Fruit fly (Drosophila melanogaster) whole organism, embryonic: Measurements from ENCODE around the gene nAChRalpha5.

Experiments
- CG10366 ChIP-seq: fragments of 200-800 bp; sonication (Bioruptor generic); IDR thresholded peaks from 2 replicates; pipeline ENCODE4 v1.3.6; 2022; ENCODE audit warnings: missing biosample characterization, missing genetic modification characterization
- CG10431 ChIP-seq: fragments of 200-800 bp; sonication (Bioruptor generic); optimal IDR thresholded peaks from 3 replicates; lab custom pipeline; 2018; ENCODE audit warnings: missing biosample characterization, mild to moderate bottlenecking, missing genetic modification characterization
- CG11696 ChIP-seq: fragments of 200-800 bp; sonication (Bioruptor generic); IDR thresholded peaks from 2 replicates; pipeline ENCODE4 v1.3.6; 2022; ENCODE audit warnings: missing biosample characterization, missing genetic modification characterization
- CG12744 ChIP-seq: fragments of 200-800 bp; sonication (Bioruptor generic); optimal IDR thresholded peaks from 2 replicates; lab custom pipeline; 2016; ENCODE audit warnings: missing biosample characterization, missing genetic modification characterization
- CG14860 ChIP-seq: fragments of 200-800 bp; sonication (Bioruptor generic); IDR thresholded peaks from 3 replicates; pipeline ENCODE4 v1.3.6; 2022; ENCODE audit warnings: missing biosample characterization, missing genetic modification characterization; ENCODE audit not compliant: partially characterized antibody
- CG15011 ChIP-seq: fragments of 200-800 bp; sonication (Bioruptor generic); optimal IDR thresholded peaks from 3 replicates; lab custom pipeline; 2018; ENCODE audit warnings: missing biosample characterization, mild to moderate bottlenecking, missing genetic modification characterization
- CG15514 ChIP-seq: fragments of 200-800 bp; sonication (Bioruptor generic); optimal IDR thresholded peaks from 3 replicates; lab custom pipeline; 2017; ENCODE audit warnings: missing biosample characterization, missing genetic modification characterization, mild to moderate bottlenecking, moderate library complexity, missing genetic modification reagents
- CG18619 ChIP-seq: fragments of 200-800 bp; sonication (Bioruptor generic); optimal IDR thresholded peaks from 3 replicates; lab custom pipeline; 2017; ENCODE audit warnings: missing biosample characterization, mild to moderate bottlenecking, missing genetic modification characterization
- CG3163 ChIP-seq: fragments of 200-800 bp; sonication (Bioruptor generic); optimal IDR thresholded peaks from 3 replicates; lab custom pipeline; 2016; ENCODE audit warnings: missing biosample characterization, missing genetic modification characterization
- CG4360 ChIP-seq: fragments of 200-800 bp; sonication (Bioruptor generic); IDR thresholded peaks from 2 replicates; pipeline ENCODE4 v1.3.6; 2022; ENCODE audit warnings: missing biosample characterization, missing genetic modification characterization
- CG5953 ChIP-seq: fragments of 200-800 bp; sonication (Bioruptor generic); IDR thresholded peaks from 2 replicates; pipeline ENCODE4 v1.3.6; 2022; ENCODE audit warnings: missing biosample characterization, missing genetic modification characterization
- CG6254 ChIP-seq: fragments of 200-800 bp; sonication (Bioruptor generic); optimal IDR thresholded peaks from 3 replicates; lab custom pipeline; 2017; ENCODE audit warnings: mild to moderate bottlenecking, missing biosample characterization, missing genetic modification reagents, missing genetic modification characterization
- CG7786 ChIP-seq: fragments of 200-800 bp; sonication (Bioruptor generic); optimal IDR thresholded peaks from 2 replicates; lab custom pipeline; 2016; ENCODE audit warnings: missing biosample characterization, missing genetic modification characterization
- Deaf1 ChIP-seq: fragments of 200-800 bp; optimal IDR thresholded peaks from 3 replicates; lab custom pipeline; 2019; ENCODE audit warnings: missing biosample characterization, mild to moderate bottlenecking, missing genetic modification characterization, moderate library complexity
- Dip3 ChIP-seq: fragments of 200-800 bp; sonication (Bioruptor generic); optimal IDR thresholded peaks from 3 replicates; lab custom pipeline; 2016; ENCODE audit warnings: missing biosample characterization, missing genetic modification characterization
- Dll ChIP-seq: fragments of 200-800 bp; sonication (Bioruptor generic); IDR thresholded peaks from 4 replicates; pipeline ENCODE4 v1.3.6; 2022; ENCODE audit warnings: missing biosample characterization, missing genetic modification characterization; ENCODE audit not compliant: partially characterized antibody
- Ets65A ChIP-seq: fragments of 200-800 bp; sonication (Bioruptor generic); peaks from one replicate; lab custom pipeline; 2016; ENCODE audit warnings: missing biosample characterization, missing genetic modification characterization
- Fer3 ChIP-seq: fragments of 200-800 bp; sonication (Bioruptor generic); optimal IDR thresholded peaks from 2 replicates; lab custom pipeline; 2018; ENCODE audit warnings: missing biosample characterization, mild to moderate bottlenecking, missing genetic modification characterization, moderate library complexity
- Gsc ChIP-seq: fragments of 200-800 bp; sonication (Bioruptor generic); IDR thresholded peaks from 2 replicates; pipeline ENCODE4 v1.3.6; 2022; ENCODE audit warnings: missing biosample characterization, missing genetic modification characterization
- Hr51 ChIP-seq, 2 experiments: fragments of 200-800 bp; sonication (Bioruptor generic); optimal IDR thresholded peaks; 2 replicates in 1 of 2; 3 replicates in 1 of 2; lab custom pipeline; 2016 to 2018; ENCODE audit warnings: missing biosample characterization in 2 of 2, missing genetic modification characterization in 2 of 2, mild to moderate bottlenecking in 1 of 2, moderate library complexity in 1 of 2
- Mrtf ChIP-seq: fragments of 200-800 bp; sonication (Bioruptor generic); IDR thresholded peaks from 3 replicates; pipeline ENCODE4 v1.3.6; 2022; ENCODE audit warnings: missing biosample characterization, missing genetic modification characterization
- Nf-YB ChIP-seq: fragments of 200-800 bp; sonication (Bioruptor generic); optimal IDR thresholded peaks from 3 replicates; lab custom pipeline; 2019; ENCODE audit warnings: missing biosample characterization, mild to moderate bottlenecking, missing genetic modification characterization, moderate library complexity
- Trl ChIP-seq, 3 experiments: fragments of >200 bp in 2 of 3; fragments of 200-800 bp in 1 of 3; sonication (Bioruptor generic) in 1 of 3; optimal IDR thresholded peaks; 2 replicates in 1 of 3; 3 replicates in 2 of 3; lab custom pipeline; 2016 to 2017; ENCODE audit warnings: missing biosample characterization in 1 of 3, missing genetic modification characterization in 1 of 3
- YL-1 ChIP-seq: fragments of 200-800 bp; sonication (Bioruptor generic); optimal IDR thresholded peaks from 3 replicates; lab custom pipeline; 2017; ENCODE audit warnings: missing biosample characterization, mild to moderate bottlenecking, missing genetic modification characterization
- abd-A ChIP-seq: fragments of 200-800 bp; sonication (Bioruptor generic); optimal IDR thresholded peaks from 3 replicates; lab custom pipeline; 2019; ENCODE audit warnings: missing biosample characterization, mild to moderate bottlenecking, missing genetic modification characterization, moderate library complexity
- ash1 ChIP-seq: fragments of 200-800 bp; sonication (Bioruptor generic); optimal IDR thresholded peaks from 2 replicates; lab custom pipeline; 2018; ENCODE audit warnings: missing biosample characterization, mild to moderate bottlenecking, missing genetic modification characterization
- bcd ChIP-seq: fragments of 200-800 bp; sonication (Bioruptor generic); optimal IDR thresholded peaks from 2 replicates; lab custom pipeline; 2017; ENCODE audit warnings: missing biosample characterization, mild to moderate bottlenecking, missing genetic modification characterization
- cg ChIP-seq: fragments of 200-800 bp; sonication (Bioruptor generic); optimal IDR thresholded peaks from 3 replicates; lab custom pipeline; 2019; ENCODE audit warnings: missing biosample characterization, mild to moderate bottlenecking, missing genetic modification characterization, moderate library complexity
- crol ChIP-seq: fragments of 200-800 bp; sonication (Bioruptor generic); IDR thresholded peaks from 2 replicates; pipeline ENCODE4 v1.3.6; 2022; ENCODE audit warnings: missing biosample characterization, missing genetic modification characterization
- ewg ChIP-seq: fragments of 200-800 bp; sonication (Bioruptor generic); optimal IDR thresholded peaks from 3 replicates; lab custom pipeline; 2017; ENCODE audit warnings: mild to moderate bottlenecking, missing biosample characterization, missing genetic modification reagents, missing genetic modification characterization
- hth ChIP-seq: fragments of >200 bp; optimal IDR thresholded peaks from 2 replicates; lab custom pipeline; 2017; ENCODE audit warnings: inconsistent platforms
- inv ChIP-seq: fragments of 200-800 bp; sonication (Bioruptor generic); IDR thresholded peaks from 2 replicates; pipeline ENCODE4 v1.3.6; 2022; ENCODE audit warnings: missing biosample characterization, missing genetic modification characterization; ENCODE audit not compliant: partially characterized antibody
- jing ChIP-seq: fragments of 200-800 bp; sonication (Bioruptor generic); optimal IDR thresholded peaks from 2 replicates; lab custom pipeline; 2018; ENCODE audit warnings: missing biosample characterization, mild to moderate bottlenecking, missing genetic modification characterization
- knrl ChIP-seq: fragments of 200-800 bp; sonication (Bioruptor generic); IDR thresholded peaks from 3 replicates; pipeline ENCODE4 v1.3.6; 2022; ENCODE audit warnings: missing biosample characterization, missing genetic modification characterization; ENCODE audit not compliant: partially characterized antibody
- nmo ChIP-seq: fragments of 200-800 bp; sonication (Bioruptor generic); optimal IDR thresholded peaks from 2 replicates; lab custom pipeline; 2018; ENCODE audit warnings: missing biosample characterization, mild to moderate bottlenecking, missing genetic modification characterization, moderate library complexity
- trh ChIP-seq: fragments of 200-800 bp; sonication (Bioruptor generic); optimal IDR thresholded peaks from 2 replicates; lab custom pipeline; 2016; ENCODE audit warnings: missing biosample characterization, missing genetic modification characterization
- unc-4 ChIP-seq: fragments of 200-800 bp; sonication (Bioruptor generic); IDR thresholded peaks from 2 replicates; pipeline ENCODE4 v1.3.6; 2022; ENCODE audit warnings: missing biosample characterization, missing genetic modification characterization; ENCODE audit not compliant: partially characterized antibody
- vvl ChIP-seq: fragments of 200-800 bp; sonication (Bioruptor generic); IDR thresholded peaks from 2 replicates; pipeline ENCODE4 v1.3.6; 2022; ENCODE audit warnings: missing biosample characterization, missing genetic modification characterization
- yki ChIP-seq: fragments of >200 bp; optimal IDR thresholded peaks from 3 replicates; lab custom pipeline; 2018

The nAChRalpha5 gene

DNA sequence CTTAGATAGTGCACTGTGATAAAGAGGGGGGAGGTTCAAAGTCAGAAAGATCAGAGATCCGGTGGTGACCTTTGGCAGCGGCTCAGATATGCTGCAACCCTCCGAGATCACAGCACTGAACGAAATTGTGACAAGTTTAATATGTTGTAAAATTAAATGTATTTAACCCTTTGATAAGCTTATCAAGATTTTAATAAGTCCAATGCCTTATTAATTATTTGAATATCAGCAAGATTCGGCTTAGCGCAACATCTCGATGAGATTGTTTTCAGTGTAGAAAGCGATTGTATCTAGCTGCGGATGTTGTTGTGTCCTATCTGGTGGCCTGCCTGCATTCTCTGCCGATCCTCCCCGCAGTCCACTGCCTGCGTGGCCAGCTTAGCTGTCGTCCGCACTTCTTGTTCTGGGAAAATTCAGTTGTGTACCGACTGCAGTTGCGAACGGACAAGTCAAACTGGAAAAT, 7.2 kb downstream of the nAChRalpha5 start, which contains the start of gene NimC4 (continued):
- TF ChIP-seq YL-1 (GFP tag; lab: Kevin White, UChicago) (no peak), Dip3 (no peak), CG18619 (GFP tag; lab: Kevin White, UChicago) (peak; percentile 54), CG7786 (GFP tag; lab: Kevin White, UChicago) (peak; percentile 73)

DNA sequence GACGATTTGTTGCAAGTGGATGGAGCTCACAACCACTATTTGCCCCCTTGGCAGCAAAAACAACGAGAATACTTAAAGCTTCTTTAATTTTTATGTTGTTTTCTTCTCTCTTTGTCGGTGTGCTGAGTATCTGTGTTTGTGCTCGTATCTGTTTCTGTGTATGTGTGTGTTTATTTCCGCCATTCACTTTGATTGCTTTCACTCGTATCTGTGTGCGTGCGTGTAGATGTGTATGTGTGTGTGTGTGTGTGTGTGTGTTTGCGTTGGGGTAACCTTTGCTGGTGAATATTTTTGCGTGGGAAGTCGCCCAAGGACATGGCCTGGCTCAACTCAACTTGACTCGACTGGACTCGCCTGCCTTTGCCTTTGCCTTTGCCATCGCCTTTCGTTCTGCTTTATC, 10.0 kb downstream of the nAChRalpha5 start:
- TF ChIP-seq trh (GFP tag; lab: Kevin White, UChicago) (no peak), Nf-YB (no peak), CG12744 (GFP tag; lab: Kevin White, UChicago) (no peak), vvl (GFP tag; lab: Robert Waterston, UW) (no peak), Dll (no peak), abd-A (peak; percentile 94), hth (no peak), ash1 (GFP tag; lab: Kevin White, UChicago) (no peak), unc-4 (no peak), CG14860 (GFP tag; lab: Robert Waterston, UW) (no peak), nmo (GFP tag; lab: Kevin White, UChicago) (no peak), Hr51 (GFP tag; optimal IDR thresholded peaks at IDR 0.05; lab: Kevin White, UChicago) (no peak), Ets65A (GFP tag; lab: Kevin White, UChicago) (peak; percentile 67), CG15011 (GFP tag; lab: Kevin White, UChicago) (no peak), cg (GFP tag; lab: Kevin White, UChicago) (peak; percentile 70), CG15514 (GFP tag; lab: Kevin White, UChicago) (no peak), Deaf1 (tag; lab: Kevin White, UChicago) (peak; percentile 49), Trl (optimal IDR thresholded peaks at IDR 0.05; lab: Kevin White, UChicago) (peak in 1 of 2 experiments; percentile 43), Trl (GFP tag; optimal IDR thresholded peaks at IDR 0.05; lab: Kevin White, UChicago) (no peak), CG10431 (GFP tag; lab: Kevin White, UChicago) (no peak), ewg (GFP tag; lab: Kevin White, UChicago) (no peak), Fer3 (tag; lab: Kevin White, UChicago) (no peak), inv (no peak), jing (GFP tag; lab: Kevin White, UChicago) (no peak)

DNA sequence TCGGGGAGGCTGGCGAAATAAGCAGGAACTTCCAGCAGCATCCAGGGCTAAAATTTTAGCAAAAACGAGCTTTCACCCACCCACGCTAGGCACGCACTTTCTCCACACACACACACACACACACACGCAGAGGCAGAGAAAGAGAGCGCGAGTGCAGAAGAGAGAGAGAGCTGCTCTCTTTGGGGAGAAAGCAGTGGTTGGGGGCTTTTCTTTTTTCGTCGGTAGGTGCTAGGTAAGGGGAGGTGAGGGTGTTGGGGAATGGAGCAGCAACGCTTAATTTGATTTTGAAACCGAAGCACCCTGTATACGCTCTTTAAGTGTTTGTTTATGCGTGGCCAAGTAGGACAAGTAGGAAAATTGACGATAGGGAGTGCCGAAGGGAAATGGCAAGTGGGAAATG, 14.3 kb downstream of the nAChRalpha5 start:
- TF ChIP-seq CG3163 (GFP tag; lab: Kevin White, UChicago) (peak; percentile 82), CG10366 (peak; percentile 38; the same call in 1 of the 2 replicates), Mrtf (GFP tag; lab: Robert Waterston, UW) (0 out of 3 replicates have a peak, but pooled peaks have one; percentile 42), CG5953 (no peak), ewg (GFP tag; lab: Kevin White, UChicago) (peak; percentile 18), Trl (optimal IDR thresholded peaks at IDR 0.05; lab: Kevin White, UChicago) (peak; percentile 75 to 78), Trl (GFP tag; optimal IDR thresholded peaks at IDR 0.05; lab: Kevin White, UChicago) (no peak), abd-A (peak; percentile 68), Gsc (GFP tag; lab: Robert Waterston, UW) (no peak), CG6254 (GFP tag; lab: Kevin White, UChicago) (peak; percentile 91), bcd (GFP tag; lab: Kevin White, UChicago) (no peak), cg (GFP tag; lab: Kevin White, UChicago) (peak; percentile 34), Deaf1 (tag; lab: Kevin White, UChicago) (peak; percentile 59), crol (GFP tag; lab: Robert Waterston, UW) (peak; percentile 78), CG4360 (no peak), CG11696 (GFP tag; lab: Robert Waterston, UW) (no peak), knrl (no peak), yki (peak; percentile 18)
- TF ChIP-seq, all 482 proteins: peak for 11
